Worm (Caenorhabditis elegans) whole organism, L1 larva: ENCODE data around the gene F53H2.3.

ENCODE experiments used
- aha-1 ChIP-seq: fragments of 150-350 bp; optimal IDR thresholded peaks from 2 replicates; lab custom pipeline; 2014; ENCODE audit warnings: missing biosample characterization, missing genetic modification characterization
- ceh-63 ChIP-seq: fragments of 200-800 bp; sonication (Bioruptor generic); optimal IDR thresholded peaks from 2 replicates; lab custom pipeline; 2018; ENCODE audit warnings: mild to moderate bottlenecking, missing genetic modification characterization, missing compliant biosample characterization
- ceh-8 ChIP-seq: fragments of 200-800 bp; sonication (Bioruptor generic); optimal IDR thresholded peaks from 2 replicates; lab custom pipeline; 2018; ENCODE audit warnings: mild to moderate bottlenecking, missing genetic modification characterization, moderate library complexity, missing compliant biosample characterization
- ceh-82 ChIP-seq, 3 experiments: fragments of 150-350 bp in 1 of 3; sonication (generic microtip) in 2 of 3; optimal IDR thresholded peaks; 2 replicates each; lab custom pipeline; 2014 to 2017; ENCODE audit warnings: missing biosample characterization in 3 of 3, missing genetic modification characterization in 3 of 3
- ceh-88 ChIP-seq: fragments of 200-800 bp; sonication (Bioruptor generic); IDR thresholded peaks from 2 replicates; pipeline ENCODE4 v1.3.6; 2022; ENCODE audit warnings: missing genetic modification characterization, missing compliant biosample characterization
- ces-1 ChIP-seq: fragments of 150-350 bp; optimal IDR thresholded peaks from 2 replicates; lab custom pipeline; 2014; ENCODE audit warnings: missing biosample characterization, missing genetic modification reagents, missing genetic modification characterization
- dsc-1 ChIP-seq: sonication (generic microtip); optimal IDR thresholded peaks from 2 replicates; lab custom pipeline; 2016; ENCODE audit warnings: mild to moderate bottlenecking, missing genetic modification characterization, missing compliant biosample characterization
- efl-3 ChIP-seq: fragments of 200-800 bp; sonication (Bioruptor generic); optimal IDR thresholded peaks from 2 replicates; lab custom pipeline; 2018; ENCODE audit warnings: mild to moderate bottlenecking, missing genetic modification characterization, missing compliant biosample characterization
- egl-13 ChIP-seq: sonication (generic microtip); optimal IDR thresholded peaks from 2 replicates; lab custom pipeline; 2016; ENCODE audit warnings: missing genotype, missing genetic modification reagents, missing genetic modification characterization, missing compliant biosample characterization
- egl-27 ChIP-seq, 2 experiments: fragments of 150-350 bp in 1 of 2; sonication (generic microtip); optimal IDR thresholded peaks; 3 replicates each; lab custom pipeline; 2017 to 2018; ENCODE audit warnings: missing biosample characterization in 2 of 2, missing genetic modification characterization in 2 of 2, missing genetic modification reagents in 2 of 2
- elt-2 ChIP-seq: sonication (generic microtip); optimal IDR thresholded peaks from 2 replicates; lab custom pipeline; 2016; ENCODE audit warnings: missing genetic modification characterization, mild to moderate bottlenecking, inconsistent platforms, missing compliant biosample characterization, missing genetic modification reagents
- ets-5 ChIP-seq: fragments of 200-800 bp; sonication (Bioruptor generic); IDR thresholded peaks from 2 replicates; pipeline ENCODE4 v1.3.6; 2022; ENCODE audit warnings: missing genetic modification characterization, missing compliant biosample characterization
- fkh-10 ChIP-seq: sonication (generic microtip); optimal IDR thresholded peaks from 2 replicates; lab custom pipeline; 2017; ENCODE audit warnings: missing biosample characterization, missing genetic modification reagents, missing genetic modification characterization
- fkh-4 ChIP-seq: sonication (generic microtip); optimal IDR thresholded peaks from 2 replicates; lab custom pipeline; 2016; ENCODE audit warnings: missing compliant biosample characterization, missing genetic modification characterization, borderline replicate concordance
- fos-1 ChIP-seq: fragments of 150-350 bp; optimal IDR thresholded peaks from 2 replicates; lab custom pipeline; 2014; ENCODE audit warnings: missing biosample characterization, missing genetic modification characterization
- hlh-17 ChIP-seq: fragments of 200-800 bp; sonication (Bioruptor generic); optimal IDR thresholded peaks from 2 replicates; lab custom pipeline; 2018; ENCODE audit warnings: missing genetic modification characterization, mild to moderate bottlenecking, missing compliant biosample characterization, moderate library complexity, borderline replicate concordance
- jun-1 ChIP-seq: fragments of 150-350 bp; optimal IDR thresholded peaks from 2 replicates; lab custom pipeline; 2014; ENCODE audit warnings: missing biosample characterization, missing genetic modification reagents, missing genetic modification characterization
- lin-15B ChIP-seq: fragments of 150-350 bp; sonication (generic microtip); optimal IDR thresholded peaks from 3 replicates; lab custom pipeline; 2014; ENCODE audit warnings: missing biosample characterization, missing genetic modification characterization
- lin-35 ChIP-seq, 2 experiments: fragments of 150-350 bp; optimal IDR thresholded peaks; 2 replicates each; lab custom pipeline; 2014; ENCODE audit warnings: missing biosample characterization in 2 of 2, missing genetic modification characterization in 2 of 2, missing genetic modification reagents in 2 of 2
- lin-39 ChIP-seq: fragments of 150-350 bp; optimal IDR thresholded peaks from 2 replicates; lab custom pipeline; 2014; ENCODE audit warnings: missing biosample characterization, missing genetic modification reagents, missing genetic modification characterization
- lsy-2 ChIP-seq, 2 experiments: fragments of 150-350 bp; optimal IDR thresholded peaks; 2 replicates each; lab custom pipeline; 2014; ENCODE audit warnings: missing biosample characterization in 2 of 2, missing genetic modification characterization in 2 of 2
- mab-9 ChIP-seq: fragments of 200-800 bp; sonication (Bioruptor generic); IDR thresholded peaks from 2 replicates; pipeline ENCODE4 v1.3.6; 2022; ENCODE audit warnings: missing genetic modification reagents, missing genetic modification characterization, missing compliant biosample characterization
- mdl-1 ChIP-seq, 2 experiments: fragments of 150-350 bp; optimal IDR thresholded peaks; 2 replicates each; lab custom pipeline; 2014 to 2017; ENCODE audit warnings: missing biosample characterization in 2 of 2, missing genetic modification characterization in 2 of 2, inconsistent platforms in 1 of 2
- nhr-11 ChIP-seq: fragments of 150-350 bp; optimal IDR thresholded peaks from 2 replicates; lab custom pipeline; 2014; ENCODE audit warnings: missing biosample characterization, missing genetic modification characterization
- nhr-12 ChIP-seq: sonication (generic microtip); optimal IDR thresholded peaks from 2 replicates; lab custom pipeline; 2017; ENCODE audit warnings: missing biosample characterization, missing genetic modification characterization
- nhr-20 ChIP-seq: sonication (generic microtip); optimal IDR thresholded peaks from 2 replicates; lab custom pipeline; 2016; ENCODE audit warnings: mild to moderate bottlenecking, missing genetic modification characterization, missing compliant biosample characterization
- nhr-47 ChIP-seq: sonication (generic microtip); optimal IDR thresholded peaks from 2 replicates; lab custom pipeline; 2016; ENCODE audit warnings: mild to moderate bottlenecking, missing genetic modification characterization, moderate library complexity, missing compliant biosample characterization
- nhr-71 ChIP-seq: sonication (generic microtip); optimal IDR thresholded peaks from 2 replicates; lab custom pipeline; 2016; ENCODE audit warnings: mild to moderate bottlenecking, missing genetic modification characterization, moderate library complexity, missing compliant biosample characterization
- nhr-84 ChIP-seq: sonication (generic microtip); optimal IDR thresholded peaks from 2 replicates; lab custom pipeline; 2017; ENCODE audit warnings: missing biosample characterization, missing genetic modification characterization
- nhr-85 ChIP-seq: sonication (generic microtip); peaks from one replicate; lab custom pipeline; 2016; ENCODE audit warnings: missing genetic modification characterization, inconsistent platforms, missing compliant biosample characterization
- pax-3 ChIP-seq: fragments of 200-800 bp; sonication (Bioruptor generic); optimal IDR thresholded peaks from 2 replicates; lab custom pipeline; 2018; ENCODE audit warnings: mild to moderate bottlenecking, missing genetic modification characterization, moderate library complexity, missing compliant biosample characterization
- snpc-4 ChIP-seq: fragments of 150-350 bp; optimal IDR thresholded peaks from 2 replicates; lab custom pipeline; 2014; ENCODE audit warnings: missing biosample characterization, missing genetic modification characterization
- snu-23 ChIP-seq: sonication (generic microtip); optimal IDR thresholded peaks from 2 replicates; lab custom pipeline; 2016; ENCODE audit warnings: missing genetic modification characterization, missing compliant biosample characterization
- swsn-7 ChIP-seq: sonication (generic microtip); optimal IDR thresholded peaks from 2 replicates; lab custom pipeline; 2016; ENCODE audit warnings: missing genetic modification characterization, missing compliant biosample characterization
- tlp-1 ChIP-seq: fragments of 150-350 bp; optimal IDR thresholded peaks from 2 replicates; lab custom pipeline; 2014; ENCODE audit warnings: missing biosample characterization, missing genetic modification characterization
- vab-15 ChIP-seq: sonication (generic microtip); optimal IDR thresholded peaks from 2 replicates; lab custom pipeline; 2017; ENCODE audit warnings: missing genotype, mild to moderate bottlenecking, missing genetic modification characterization, missing compliant biosample characterization
- xbp-1 ChIP-seq: sonication (generic microtip); optimal IDR thresholded peaks from 2 replicates; lab custom pipeline; 2016; ENCODE audit warnings: missing genetic modification characterization, missing compliant biosample characterization

The F53H2.3 gene

ce11 chrV:20380320-20380719 is 31.2 kb downstream of the F53H2.3 start, which contains the start of gene K02E2.6 (continued):
- TF ChIP-seq elt-2 (tag; lab: Kevin White, UChicago) (no peak), nhr-71 (tag; lab: Kevin White, UChicago) (no peak), ceh-8 (GFP tag; lab: Kevin White, UChicago) (no peak), ceh-63 (no peak), mab-9 (no peak), hlh-17 (no peak), jun-1 (tag; lab: Kevin White, UChicago) (no peak), mdl-1 (tag; optimal IDR thresholded peaks at IDR 0.05; lab: Kevin White, UChicago) (peak in 1 of 2 experiments; percentile 11), swsn-7 (tag; lab: Kevin White, UChicago) (no peak), xbp-1 (no peak), lin-39 (no peak), nhr-11 (no peak), vab-15 (no peak), ets-5 (GFP tag; lab: Robert Waterston, UW) (no peak), snpc-4 (no peak), lin-35 (GFP tag; optimal IDR thresholded peaks at IDR 0.05; lab: Kevin White, UChicago) (peak in 1 of 2 experiments; percentile 28), nhr-84 (tag; lab: Kevin White, UChicago) (no peak), egl-13 (tag; lab: Kevin White, UChicago) (no peak)
- TF ChIP-seq, all 84 proteins: peak for 9

- TF ChIP-seq tlp-1 (no peak), lsy-2 (tag; optimal IDR thresholded peaks at IDR 0.05; lab: Kevin White, UChicago) (no peak), nhr-12 (tag; lab: Kevin White, UChicago) (no peak), egl-27 (tag; optimal IDR thresholded peaks at IDR 0.05; lab: Kevin White, UChicago) (no peak), dsc-1 (tag; lab: Kevin White, UChicago) (no peak), nhr-47 (tag; lab: Kevin White, UChicago) (no peak), ceh-8 (GFP tag; lab: Kevin White, UChicago) (no peak), mdl-1 (tag; optimal IDR thresholded peaks at IDR 0.05; lab: Kevin White, UChicago) (no peak), nhr-85 (tag; lab: Kevin White, UChicago) (no peak), ces-1 (GFP tag; lab: Kevin White, UChicago) (no peak), fkh-4 (tag; lab: Kevin White, UChicago) (no peak), ceh-82 (tag; optimal IDR thresholded peaks at IDR 0.05; lab: Kevin White, UChicago) (no peak), lin-15B (tag; lab: Kevin White, UChicago) (no peak), snu-23 (no peak), ceh-88 (GFP tag; lab: Robert Waterston, UW) (no peak), aha-1 (tag; lab: Kevin White, UChicago) (no peak)
- TF ChIP-seq, all 84 proteins: peak for 0
Observed at ce11 chrV:20376070-20376469, 35.5 kb downstream of the F53H2.3 start.

- no peak for TF ChIP-seq aha-1 (tag; lab: Kevin White, UChicago)
- no peak for TF ChIP-seq nhr-20 (tag; lab: Kevin White, UChicago)
Observed at ce11 chrV:20375236-20375635, 36.3 kb downstream of the F53H2.3 start, which contains the start of gene ins-35. TSS of gene ins-35 (plus strand) at chrV:20375536.

- TF ChIP-seq fos-1 (tag; lab: Kevin White, UChicago): no peak
- no peak for TF ChIP-seq efl-3 (GFP tag; lab: Kevin White, UChicago)
- peak; percentile 25 for TF ChIP-seq pax-3
- no peak for TF ChIP-seq fkh-10 (GFP tag; lab: Kevin White, UChicago)
- peak; percentile 73 for TF ChIP-seq elt-2 (tag; lab: Kevin White, UChicago)
- peak in 1 of 2 experiments; percentile 9 for TF ChIP-seq lin-35 (GFP tag; optimal IDR thresholded peaks at IDR 0.05; lab: Kevin White, UChicago)
Observed at ce11 chrV:20374484-20374883, 37.1 kb downstream of the F53H2.3 start.
